Fruit fly (Drosophila melanogaster) whole organism, pupa: ENCODE data around the gene Zw.

ENCODE experiments used
- CG12605 ChIP-seq: fragments of 200-800 bp; sonication (Bioruptor generic); IDR thresholded peaks from 2 replicates; pipeline ENCODE4 v1.3.6; 2022; ENCODE audit warnings: missing biosample characterization, missing genetic modification characterization
- CG13204 ChIP-seq: fragments of 200-800 bp; sonication (Bioruptor generic); optimal IDR thresholded peaks from 2 replicates; lab custom pipeline; 2018; ENCODE audit warnings: missing biosample characterization, mild to moderate bottlenecking, missing genetic modification characterization, moderate library complexity
- CG32121 ChIP-seq: fragments of 200-800 bp; sonication (Bioruptor generic); IDR thresholded peaks from 2 replicates; pipeline ENCODE4 v1.3.6; 2022; ENCODE audit warnings: missing biosample characterization, missing genetic modification characterization
- CG34367 ChIP-seq: fragments of 200-800 bp; sonication (Bioruptor generic); optimal IDR thresholded peaks from 2 replicates; lab custom pipeline; 2018; ENCODE audit warnings: missing biosample characterization, mild to moderate bottlenecking, missing genetic modification characterization
- CG8159 ChIP-seq: fragments of 200-800 bp; sonication (Bioruptor generic); optimal IDR thresholded peaks from 3 replicates; lab custom pipeline; 2018; ENCODE audit warnings: missing biosample characterization, mild to moderate bottlenecking, missing genetic modification characterization, moderate library complexity
- EcR ChIP-seq: fragments of 200-800 bp; sonication (Bioruptor generic); optimal IDR thresholded peaks from 3 replicates; lab custom pipeline; 2019; ENCODE audit warnings: missing biosample characterization, missing genetic modification characterization, mild to moderate bottlenecking, moderate library complexity, missing genetic modification reagents
- Snoo ChIP-seq: fragments of 200-800 bp; sonication (Bioruptor generic); optimal IDR thresholded peaks from 3 replicates; lab custom pipeline; 2017; ENCODE audit warnings: missing biosample characterization, mild to moderate bottlenecking, missing genetic modification characterization, inconsistent platforms
- rn ChIP-seq: fragments of 200-800 bp; sonication (Bioruptor generic); IDR thresholded peaks from 2 replicates; pipeline ENCODE4 v1.3.6; 2022; ENCODE audit warnings: missing biosample characterization, missing genetic modification characterization

DNA sequence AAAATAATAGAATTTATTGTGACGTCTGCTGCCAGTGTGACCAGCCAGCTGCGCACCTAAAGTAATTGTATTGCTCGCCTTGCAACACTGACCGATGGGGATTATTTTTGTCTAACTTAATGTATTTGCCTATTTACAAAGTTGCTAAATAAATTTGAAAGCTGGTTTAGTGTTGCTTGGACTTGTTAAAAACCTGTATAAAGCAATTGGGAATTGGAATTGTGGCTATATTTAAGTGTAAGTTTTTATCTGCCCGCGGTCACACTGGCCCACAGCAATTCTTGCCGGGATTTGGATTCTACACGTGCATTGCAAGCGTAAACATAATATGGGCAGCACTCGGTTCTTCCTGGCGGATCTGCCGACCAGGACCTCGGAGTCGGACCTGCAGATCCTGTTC, 37.0 kb downstream of the Zw start, which contains the start of the genes CG14230 and CG14232:
- TF ChIP-seq CG13204 = no peak
- no peak for TF ChIP-seq EcR (GFP tag; lab: Kevin White, UChicago)
- no peak for TF ChIP-seq rn
- TF ChIP-seq CG34367 (tag; lab: Kevin White, UChicago) = no peak
- TF ChIP-seq CG8159 (tag; lab: Kevin White, UChicago) = no peak
- TF ChIP-seq CG12605 (GFP tag; lab: Robert Waterston, UW) = no peak
- no peak for TF ChIP-seq CG32121 (GFP tag; lab: Robert Waterston, UW)
- no peak for TF ChIP-seq Snoo (tag; lab: Kevin White, UChicago)
